Worm (Caenorhabditis elegans): ENCODE results near the gene tbc-17.

ce11 chrII:12659676-12660371, 34.4 kb upstream of the tbc-17 start:
- TF ChIP-seq ama-1 (optimal IDR thresholded peaks at IDR 0.05) = no peak
- TF ChIP-seq fos-1 (tag; optimal IDR thresholded peaks at IDR 0.05) = no peak
- TF ChIP-seq ztf-4 (tag; optimal IDR thresholded peaks at IDR 0.05) = no peak
- TF ChIP-seq unc-130 (tag; optimal IDR thresholded peaks at IDR 0.05) = peak; percentile 59
- no peak for TF ChIP-seq ces-1 (GFP tag; optimal IDR thresholded peaks at IDR 0.05)
- TF ChIP-seq aly-2 (tag; optimal IDR thresholded peaks at IDR 0.05) = no peak
- TF ChIP-seq sptf-1 (tag; optimal IDR thresholded peaks at IDR 0.05) = no peak
- no peak for TF ChIP-seq nhr-11 (tag; optimal IDR thresholded peaks at IDR 0.05)
- TF ChIP-seq blmp-1 (tag; optimal IDR thresholded peaks at IDR 0.05) = no peak
